Worm (Caenorhabditis elegans) whole organism, L1 larva: Measurements from ENCODE around the gene Y51B9A.14.

Experiments used
- C04F5.9 ChIP-seq: sonication (generic microtip); optimal IDR thresholded peaks from 2 replicates; lab custom pipeline; 2016; ENCODE audit warnings: missing genetic modification characterization, missing compliant biosample characterization
- F16B12.6 ChIP-seq: fragments of 150-350 bp; optimal IDR thresholded peaks from 2 replicates; lab custom pipeline; 2014; ENCODE audit warnings: missing biosample characterization, missing genetic modification characterization
- ceh-63 ChIP-seq: fragments of 200-800 bp; sonication (Bioruptor generic); optimal IDR thresholded peaks from 2 replicates; lab custom pipeline; 2018; ENCODE audit warnings: mild to moderate bottlenecking, missing genetic modification characterization, missing compliant biosample characterization
- ceh-8 ChIP-seq: fragments of 200-800 bp; sonication (Bioruptor generic); optimal IDR thresholded peaks from 2 replicates; lab custom pipeline; 2018; ENCODE audit warnings: mild to moderate bottlenecking, missing genetic modification characterization, moderate library complexity, missing compliant biosample characterization
- ceh-90 ChIP-seq: sonication (generic microtip); optimal IDR thresholded peaks from 2 replicates; lab custom pipeline; 2016; ENCODE audit warnings: missing genetic modification characterization, missing compliant biosample characterization
- dpl-1 ChIP-seq, 3 experiments: fragments of 150-350 bp in 2 of 3; sonication (generic microtip) in 1 of 3; optimal IDR thresholded peaks; 2 replicates each; lab custom pipeline; 2014 to 2017; ENCODE audit warnings: missing biosample characterization in 3 of 3, missing genetic modification characterization in 3 of 3, missing genetic modification reagents in 3 of 3
- dsc-1 ChIP-seq: sonication (generic microtip); optimal IDR thresholded peaks from 2 replicates; lab custom pipeline; 2016; ENCODE audit warnings: mild to moderate bottlenecking, missing genetic modification characterization, missing compliant biosample characterization
- efl-1 ChIP-seq, 4 experiments: fragments of 150-350 bp; optimal IDR thresholded peaks in 3 of 4; peaks in 1 of 4; 1 replicate in 1 of 4; 2 replicates in 3 of 4; lab custom pipeline; 2014; ENCODE audit warnings: missing biosample characterization in 2 of 4, missing genetic modification characterization in 2 of 4, missing genetic modification reagents in 2 of 4
- elt-2 ChIP-seq: sonication (generic microtip); optimal IDR thresholded peaks from 2 replicates; lab custom pipeline; 2016; ENCODE audit warnings: missing genetic modification characterization, mild to moderate bottlenecking, inconsistent platforms, missing compliant biosample characterization, missing genetic modification reagents
- fkh-10 ChIP-seq: sonication (generic microtip); optimal IDR thresholded peaks from 2 replicates; lab custom pipeline; 2017; ENCODE audit warnings: missing biosample characterization, missing genetic modification reagents, missing genetic modification characterization
- fkh-8 ChIP-seq: sonication (generic microtip); optimal IDR thresholded peaks from 2 replicates; lab custom pipeline; 2016; ENCODE audit warnings: mild to moderate bottlenecking, missing genetic modification characterization, missing compliant biosample characterization
- fos-1 ChIP-seq: fragments of 150-350 bp; optimal IDR thresholded peaks from 2 replicates; lab custom pipeline; 2014; ENCODE audit warnings: missing biosample characterization, missing genetic modification characterization
- grh-1 ChIP-seq: fragments of 200-800 bp; sonication (Bioruptor generic); IDR thresholded peaks from 2 replicates; pipeline ENCODE4 v1.3.6; 2022; ENCODE audit warnings: missing genetic modification reagents, missing genetic modification characterization, missing compliant biosample characterization
- hlh-4 ChIP-seq: sonication (generic microtip); optimal IDR thresholded peaks from 2 replicates; lab custom pipeline; 2016; ENCODE audit warnings: mild to moderate bottlenecking, missing genetic modification characterization, missing compliant biosample characterization
- irx-1 ChIP-seq: sonication (generic microtip); optimal IDR thresholded peaks from 2 replicates; lab custom pipeline; 2016; ENCODE audit warnings: missing genetic modification characterization, missing compliant biosample characterization
- isw-1 ChIP-seq: fragments of 200-800 bp; sonication (Bioruptor generic); IDR thresholded peaks from 2 replicates; pipeline ENCODE4 v1.3.6; 2022; ENCODE audit warnings: missing genetic modification characterization, missing compliant biosample characterization
- lin-14 ChIP-seq: fragments of 200-800 bp; sonication (Bioruptor generic); optimal IDR thresholded peaks from 2 replicates; lab custom pipeline; 2018; ENCODE audit warnings: mild to moderate bottlenecking, missing genetic modification characterization, moderate library complexity, missing compliant biosample characterization
- lin-15B ChIP-seq: fragments of 150-350 bp; sonication (generic microtip); optimal IDR thresholded peaks from 3 replicates; lab custom pipeline; 2014; ENCODE audit warnings: missing biosample characterization, missing genetic modification characterization
- lsy-2 ChIP-seq, 2 experiments: fragments of 150-350 bp; optimal IDR thresholded peaks; 2 replicates each; lab custom pipeline; 2014; ENCODE audit warnings: missing biosample characterization in 2 of 2, missing genetic modification characterization in 2 of 2
- nhr-12 ChIP-seq: sonication (generic microtip); optimal IDR thresholded peaks from 2 replicates; lab custom pipeline; 2017; ENCODE audit warnings: missing biosample characterization, missing genetic modification characterization
- nhr-237 ChIP-seq: fragments of 150-350 bp; optimal IDR thresholded peaks from 2 replicates; lab custom pipeline; 2014; ENCODE audit warnings: missing biosample characterization, missing genetic modification characterization
- nhr-28 ChIP-seq: fragments of 150-350 bp; optimal IDR thresholded peaks from 2 replicates; lab custom pipeline; 2014; ENCODE audit warnings: missing biosample characterization, missing genetic modification characterization
- nhr-71 ChIP-seq: sonication (generic microtip); optimal IDR thresholded peaks from 2 replicates; lab custom pipeline; 2016; ENCODE audit warnings: mild to moderate bottlenecking, missing genetic modification characterization, moderate library complexity, missing compliant biosample characterization
- nhr-84 ChIP-seq: sonication (generic microtip); optimal IDR thresholded peaks from 2 replicates; lab custom pipeline; 2017; ENCODE audit warnings: missing biosample characterization, missing genetic modification characterization
- nhr-85 ChIP-seq: sonication (generic microtip); peaks from one replicate; lab custom pipeline; 2016; ENCODE audit warnings: missing genetic modification characterization, inconsistent platforms, missing compliant biosample characterization
- pax-3 ChIP-seq: fragments of 200-800 bp; sonication (Bioruptor generic); optimal IDR thresholded peaks from 2 replicates; lab custom pipeline; 2018; ENCODE audit warnings: mild to moderate bottlenecking, missing genetic modification characterization, moderate library complexity, missing compliant biosample characterization
- pqm-1 ChIP-seq: sonication (generic microtip); optimal IDR thresholded peaks from 3 replicates; lab custom pipeline; 2017; ENCODE audit warnings: missing biosample characterization, missing genetic modification characterization
- unc-30 ChIP-seq: sonication (generic microtip); optimal IDR thresholded peaks from 2 replicates; lab custom pipeline; 2017; ENCODE audit warnings: missing biosample characterization, missing genetic modification characterization
- unc-86 ChIP-seq: sonication (generic microtip); optimal IDR thresholded peaks from 2 replicates; lab custom pipeline; 2016; ENCODE audit warnings: missing genetic modification characterization, missing compliant biosample characterization
- zag-1 ChIP-seq: fragments of 150-350 bp; optimal IDR thresholded peaks from 2 replicates; lab custom pipeline; 2014; ENCODE audit warnings: missing biosample characterization, missing genetic modification characterization
- zip-4 ChIP-seq: fragments of 200-800 bp; sonication (Bioruptor generic); optimal IDR thresholded peaks from 2 replicates; lab custom pipeline; 2018; ENCODE audit warnings: mild to moderate bottlenecking, missing genetic modification characterization, moderate library complexity, missing compliant biosample characterization
- ztf-4 ChIP-seq: fragments of 150-350 bp; optimal IDR thresholded peaks from 2 replicates; lab custom pipeline; 2014; ENCODE audit warnings: missing biosample characterization, missing genetic modification characterization

Y51B9A.14 gene

DNA sequence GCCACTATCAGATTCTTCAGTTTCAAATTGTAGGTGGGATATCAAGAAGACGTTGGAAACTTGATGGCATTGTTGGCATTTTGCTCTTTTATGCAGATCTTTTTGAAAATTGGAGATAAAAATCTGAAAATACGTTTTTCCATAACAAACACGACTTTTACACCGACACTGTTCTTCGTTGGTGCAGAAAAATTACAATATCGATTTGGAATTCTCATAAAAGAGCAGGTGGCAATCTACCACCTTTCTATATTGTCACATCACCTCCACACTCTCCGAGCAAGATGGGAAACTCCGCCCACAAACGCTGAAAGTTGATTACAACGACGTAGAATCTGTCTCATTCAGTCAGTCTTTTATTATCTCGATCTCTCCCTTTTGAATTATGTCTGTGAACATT is 9.2 kb upstream of the Y51B9A.14 start, which contains the start of gene arrd-2:
TSS of gene arrd-2 (plus strand) at position 301 of the 400 bp plus-strand sequence.
- no peak for TF ChIP-seq ceh-63 (GFP tag; lab: Kevin White, UChicago)

ce11 chrII:9407020-9407419 is 8.8 kb upstream of the Y51B9A.14 start, which contains the start of gene mpz-6:
mpz-6 (minus strand) TSS chrII:9407120.
- TF ChIP-seq fos-1 (tag; lab: Kevin White, UChicago): no peak
- TF ChIP-seq lsy-2 (tag; optimal IDR thresholded peaks at IDR 0.05; lab: Kevin White, UChicago): no peak
- no peak for TF ChIP-seq ceh-8 (GFP tag; lab: Kevin White, UChicago)

DNA sequence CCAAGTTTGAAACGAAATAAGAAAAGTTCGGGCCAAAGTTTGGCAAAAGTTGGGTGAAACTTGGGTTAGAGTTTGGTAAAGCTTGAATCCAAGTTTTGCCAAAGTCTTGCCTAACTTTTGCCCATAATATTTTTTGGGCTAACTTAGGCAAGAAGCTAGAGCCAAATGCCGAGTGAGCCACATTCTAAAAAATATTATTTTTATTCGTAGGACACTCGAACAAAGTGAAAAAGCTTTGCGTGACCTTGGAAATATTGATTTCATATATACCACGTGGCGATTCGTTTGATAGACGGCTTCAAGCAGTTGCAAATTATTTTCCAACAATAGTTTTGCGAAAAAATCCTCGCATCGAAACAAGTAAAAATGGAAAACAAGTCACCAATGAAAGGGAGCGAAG is 5.6 kb upstream of the Y51B9A.14 start, which contains the start of gene Y51B9A.5:
TSS of gene Y51B9A.5 (plus strand) at position 301 of the 400 bp plus-strand sequence.
- TF ChIP-seq nhr-84 (tag; lab: Kevin White, UChicago): no peak
- no peak for TF ChIP-seq hlh-4 (tag; lab: Kevin White, UChicago)
- TF ChIP-seq lin-14 (GFP tag; lab: Kevin White, UChicago): no peak

DNA sequence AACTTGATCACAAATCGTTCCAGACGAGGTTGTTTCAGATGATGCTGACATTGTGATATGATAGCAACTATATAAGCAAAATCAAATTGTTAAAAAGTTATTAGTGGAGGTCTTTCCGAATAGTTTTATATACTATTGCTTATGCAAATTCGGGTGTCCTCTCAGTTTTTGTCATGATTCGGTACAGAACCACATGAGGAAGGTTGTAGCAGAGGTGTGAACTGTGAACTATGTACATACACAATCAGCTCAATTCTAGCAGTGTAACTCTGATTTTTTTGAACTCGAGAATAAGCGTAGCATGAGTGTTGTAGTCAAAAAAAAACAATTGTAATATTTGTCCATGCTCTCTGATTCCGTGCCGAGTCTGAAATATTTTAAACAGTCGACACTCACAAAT is 4.8 kb upstream of the Y51B9A.14 start, which contains the start of gene Y51B9A.6:
TSS of gene Y51B9A.6 (minus strand) at position 101 of the 400 bp plus-strand sequence.
- TF ChIP-seq efl-1 (optimal IDR thresholded peaks at IDR 0.05; lab: Kevin White, UChicago): no peak
- peak in 1 of 2 experiments; percentile 58 for TF ChIP-seq efl-1 (GFP tag; optimal IDR thresholded peaks at IDR 0.05 in 1 of 2; lab: Kevin White, UChicago)
- no peak for TF ChIP-seq unc-30
- TF ChIP-seq, all 84 proteins: peak for 1

DNA sequence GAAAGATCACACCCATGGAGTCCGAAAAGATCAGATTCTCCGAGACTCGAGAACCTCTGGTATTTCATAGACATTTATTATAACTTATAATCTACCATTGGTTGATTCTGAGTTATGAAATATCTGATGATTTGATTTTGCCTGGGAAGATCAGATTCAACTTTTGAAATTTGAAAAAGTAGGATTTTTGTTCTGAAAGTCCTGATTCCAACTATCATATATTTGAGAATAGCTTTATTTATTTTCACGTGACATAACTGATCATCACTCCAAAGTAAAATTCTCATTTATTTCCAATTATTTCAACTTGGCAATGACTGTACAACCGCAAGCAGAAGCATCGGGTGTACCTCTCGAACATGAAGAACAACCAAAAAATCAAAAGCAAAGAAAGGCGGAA is 1.5 kb upstream of the Y51B9A.14 start, which contains the start of gene Y51B9A.7:
TSS of gene Y51B9A.7 (plus strand) at position 301 of the 400 bp plus-strand sequence.
- TF ChIP-seq fkh-8 (tag; lab: Kevin White, UChicago) (no peak), unc-86 (no peak), nhr-71 (tag; lab: Kevin White, UChicago) (no peak), nhr-237 (tag; lab: Kevin White, UChicago) (no peak), zip-4 (GFP tag; lab: Kevin White, UChicago) (no peak), irx-1 (tag; lab: Kevin White, UChicago) (no peak), F16B12.6 (tag; lab: Kevin White, UChicago) (no peak), nhr-85 (tag; lab: Kevin White, UChicago) (no peak)

DNA sequence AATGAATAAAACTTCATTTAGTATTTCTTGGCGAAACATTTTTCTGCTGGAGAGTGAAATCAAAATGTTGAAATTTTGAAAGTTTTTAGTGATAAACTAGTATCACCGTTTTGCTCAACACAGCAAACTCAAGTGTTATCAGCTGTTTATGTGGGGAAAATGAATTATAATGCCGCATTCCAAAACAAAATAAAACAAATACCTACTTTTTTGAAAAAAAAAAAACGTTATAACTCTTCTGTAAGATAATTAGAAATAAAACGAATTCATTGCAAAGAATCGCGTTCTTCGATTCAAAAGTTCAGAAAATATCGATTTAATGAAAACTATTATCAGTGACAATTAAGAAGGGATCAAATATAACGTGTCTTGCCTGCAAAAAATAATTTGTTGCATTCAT is 774 bp downstream of the Y51B9A.14 start, which contains the start of gene Y51B9A.9:
TSS of gene Y51B9A.9 (minus strand) at position 101 of the 400 bp plus-strand sequence.
- TF ChIP-seq elt-2: peak; percentile 3
- TF ChIP-seq dsc-1: no peak
- no peak for TF ChIP-seq zag-1
- TF ChIP-seq C04F5.9 (tag; lab: Kevin White, UChicago): no peak
- no peak for TF ChIP-seq nhr-237 (tag; lab: Kevin White, UChicago)

DNA sequence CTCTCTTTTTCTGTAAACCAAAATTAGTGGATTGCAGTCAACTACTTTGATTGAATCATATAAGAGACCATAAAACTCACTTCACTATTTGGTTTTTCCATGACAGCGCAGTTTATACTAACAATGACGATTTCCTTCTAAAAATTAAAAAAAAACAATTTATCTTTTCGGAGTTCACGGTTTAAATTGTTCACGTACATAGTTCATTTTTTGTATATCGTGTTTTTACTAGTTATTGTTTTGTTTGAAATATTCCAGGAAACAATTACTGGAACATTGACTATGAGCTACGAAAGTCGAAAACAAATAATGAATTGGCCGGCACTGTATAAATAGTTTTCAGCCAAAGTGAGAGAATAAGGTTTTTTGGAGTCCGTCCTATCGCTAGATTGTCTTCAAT is 5.5 kb downstream of the Y51B9A.14 start, which contains the start of gene lido-17:
TSS of gene lido-17 (minus strand) at position 101 of the 400 bp plus-strand sequence.
- TF ChIP-seq ceh-90 (tag; lab: Kevin White, UChicago): no peak

ce11 chrII:9385241-9385640 is 13.0 kb downstream of the Y51B9A.14 start, which contains the start of gene C06C3.7:
C06C3.7 (plus strand) TSS chrII:9385541.
- TF ChIP-seq fkh-10 (GFP tag; lab: Kevin White, UChicago) (no peak), grh-1 (GFP tag; lab: Robert Waterston, UW) (no peak), ztf-4 (tag; lab: Kevin White, UChicago) (no peak), ceh-63 (GFP tag; lab: Kevin White, UChicago) (no peak)

ce11 chrII:9379796-9380195 is 18.5 kb downstream of the Y51B9A.14 start, which contains the start of gene srh-48:
srh-48 (plus strand) TSS chrII:9380096.
- TF ChIP-seq lsy-2 (tag; optimal IDR thresholded peaks at IDR 0.05; lab: Kevin White, UChicago): no peak
- TF ChIP-seq hlh-4 (tag; lab: Kevin White, UChicago): no peak
- no peak for TF ChIP-seq dpl-1 (GFP tag; optimal IDR thresholded peaks at IDR 0.05; lab: Kevin White, UChicago)
- TF ChIP-seq isw-1 (GFP tag; lab: Robert Waterston, UW): no peak
- no peak for TF ChIP-seq nhr-28 (tag; lab: Kevin White, UChicago)
- TF ChIP-seq unc-30: no peak
- no peak for TF ChIP-seq pax-3 (tag; lab: Kevin White, UChicago)
- TF ChIP-seq nhr-12 (tag; lab: Kevin White, UChicago): no peak
- TF ChIP-seq nhr-85 (tag; lab: Kevin White, UChicago): no peak
- no peak for TF ChIP-seq lin-15B (tag; lab: Kevin White, UChicago)
- no peak for TF ChIP-seq zag-1
- TF ChIP-seq pqm-1 (tag; lab: Kevin White, UChicago): no peak
- TF ChIP-seq, all 84 proteins: peak for 0
